Worm (Caenorhabditis elegans) whole organism, young adult: ENCODE measurements around the gene K10D11.2.

Source experiments
- hmg-20 ChIP-seq: fragments of 200-800 bp; sonication (Bioruptor generic); IDR thresholded peaks from 2 replicates; pipeline ENCODE4 v1.3.6; 2022; ENCODE audit warnings: missing genetic modification reagents, missing genetic modification characterization, missing compliant biosample characterization
- nhr-179 ChIP-seq: sonication (generic microtip); optimal IDR thresholded peaks from 2 replicates; lab custom pipeline; 2016; ENCODE audit warnings: mild to moderate bottlenecking, missing genetic modification characterization, missing compliant biosample characterization
- pbrm-1 ChIP-seq: fragments of 200-800 bp; sonication (Bioruptor generic); IDR thresholded peaks from 2 replicates; pipeline ENCODE4 v1.3.6; 2022; ENCODE audit warnings: missing genetic modification reagents, missing genetic modification characterization, missing compliant biosample characterization
- unc-62 ChIP-seq: fragments of 150-350 bp; optimal IDR thresholded peaks from 2 replicates; lab custom pipeline; 2014; ENCODE audit warnings: missing biosample characterization, missing genetic modification reagents, missing genetic modification characterization
- zim-3 ChIP-seq: sonication (generic microtip); optimal IDR thresholded peaks from 2 replicates; lab custom pipeline; 2017; ENCODE audit warnings: mild to moderate bottlenecking, missing genetic modification characterization, moderate library complexity, missing compliant biosample characterization

DNA sequence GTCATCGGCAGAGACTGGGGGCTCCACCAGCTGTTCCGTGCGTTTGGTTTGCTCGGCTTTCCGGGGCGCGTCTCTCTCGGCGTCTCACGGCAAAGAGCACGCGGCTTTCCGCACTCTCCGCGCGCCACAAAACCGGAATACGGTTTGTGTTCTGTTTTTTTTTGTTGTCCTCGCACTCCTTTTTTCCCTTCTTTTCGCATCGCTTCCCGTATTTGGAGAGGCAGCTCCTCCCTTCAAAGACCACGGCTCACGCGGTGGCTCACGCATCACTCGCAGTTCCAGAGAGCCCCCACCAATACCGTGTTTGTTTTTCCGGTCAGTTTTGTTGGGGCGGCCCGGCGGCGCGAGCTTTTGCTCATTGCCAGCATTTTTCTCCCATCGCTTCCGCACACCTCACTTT lies 44.1 kb downstream of the K10D11.2 start:
- no peak for TF ChIP-seq pbrm-1 (GFP tag; lab: Robert Waterston, UW)
- no peak for TF ChIP-seq unc-62 (GFP tag; lab: Kevin White, UChicago)
- TF ChIP-seq hmg-20: no peak
- no peak for TF ChIP-seq zim-3 (tag; lab: Kevin White, UChicago)
- TF ChIP-seq nhr-179 (tag; lab: Kevin White, UChicago): no peak
